Worm (Caenorhabditis elegans): ENCODE results near the gene eelo-1.

DNA sequence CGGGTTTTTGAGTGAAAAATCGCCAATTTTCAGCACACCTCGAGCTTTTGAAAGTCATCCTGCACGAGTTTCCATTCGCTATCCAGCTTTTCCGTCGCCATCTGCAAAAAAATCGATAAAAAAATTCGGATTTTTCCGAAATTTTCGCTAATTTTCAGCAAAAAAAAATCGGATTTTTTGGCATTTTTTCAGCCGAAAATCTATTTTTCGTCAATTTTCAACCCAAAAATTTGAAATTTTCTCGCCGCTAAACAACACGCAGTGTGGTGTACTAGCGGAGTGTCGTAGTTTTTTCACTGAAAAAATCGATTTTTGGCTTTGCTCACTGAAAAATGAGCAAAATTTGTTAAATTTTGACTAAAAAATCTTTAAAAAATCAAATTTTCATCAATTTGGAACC, 40.4 kb downstream of the eelo-1 start, which contains the start of gene tmem-120:
- no peak for TF ChIP-seq him-1 (tag; optimal IDR thresholded peaks at IDR 0.05)
- no peak for TF ChIP-seq dao-5 (tag; optimal IDR thresholded peaks at IDR 0.05)
- TF ChIP-seq W03F9.2 (tag; optimal IDR thresholded peaks at IDR 0.05): no peak

Data from whole organism, L4/young adult.